Worm (Caenorhabditis elegans) whole organism, L2 larva: ENCODE results near the gene B0563.7.
A peak's percentile ranks its signal among the peaks of the same experiment; 100 is the strongest.

Experiments
- fos-1 ChIP-seq: fragments of 150-350 bp; optimal IDR thresholded peaks from 2 replicates; lab custom pipeline; 2014; ENCODE audit warnings: missing biosample characterization, missing genetic modification characterization
- lin-11 ChIP-seq: fragments of 150-350 bp; sonication (generic microtip); optimal IDR thresholded peaks from 2 replicates; lab custom pipeline; 2014; ENCODE audit warnings: missing biosample characterization, missing genetic modification characterization, inconsistent platforms, mixed read lengths
- lsy-2 ChIP-seq, 2 experiments: fragments of 150-350 bp in 1 of 2; sonication (generic microtip) in 1 of 2; optimal IDR thresholded peaks; 2 replicates each; lab custom pipeline; 2014 to 2017; ENCODE audit warnings: missing biosample characterization in 2 of 2, missing genetic modification characterization in 2 of 2
- mdl-1 ChIP-seq, 2 experiments: fragments of 150-350 bp in 1 of 2; sonication (generic microtip) in 1 of 2; optimal IDR thresholded peaks; 2 replicates each; lab custom pipeline; 2017; ENCODE audit warnings: missing biosample characterization in 2 of 2, missing genetic modification characterization in 2 of 2
- nhr-10 ChIP-seq: sonication (generic microtip); optimal IDR thresholded peaks from 2 replicates; lab custom pipeline; 2017; ENCODE audit warnings: missing biosample characterization, missing genetic modification characterization
- nhr-129 ChIP-seq: fragments of 150-350 bp; optimal IDR thresholded peaks from 2 replicates; lab custom pipeline; 2014; ENCODE audit warnings: missing biosample characterization, missing genetic modification characterization
- nhr-23 ChIP-seq: fragments of 150-350 bp; optimal IDR thresholded peaks from 2 replicates; lab custom pipeline; 2014; ENCODE audit warnings: missing biosample characterization, missing genetic modification reagents, missing genetic modification characterization
- sem-4 ChIP-seq: fragments of 150-350 bp; optimal IDR thresholded peaks from 2 replicates; lab custom pipeline; 2014; ENCODE audit warnings: missing biosample characterization, missing genetic modification reagents, missing genetic modification characterization
- ztf-4 ChIP-seq: fragments of 150-350 bp; optimal IDR thresholded peaks from 2 replicates; lab custom pipeline; 2014; ENCODE audit warnings: missing biosample characterization, missing genetic modification characterization

The B0563.7 gene

ce11 chrX:9105075-9105474 lies 49.0 kb downstream of the B0563.7 start:
- peak; percentile 7 for TF ChIP-seq fos-1 (tag; lab: Kevin White, UChicago)
- TF ChIP-seq ztf-4 (tag; lab: Kevin White, UChicago) = no peak
- TF ChIP-seq, all 48 proteins: peak for 1

ce11 chrX:9104399-9104798 lies 49.7 kb downstream of the B0563.7 start:
- TF ChIP-seq nhr-23 (tag; lab: Kevin White, UChicago) = no peak
- peak; percentile 17 for TF ChIP-seq nhr-129 (tag; lab: Kevin White, UChicago)
- TF ChIP-seq lsy-2 (tag; optimal IDR thresholded peaks at IDR 0.05; lab: Kevin White, UChicago) = no peak

- TF ChIP-seq nhr-129 (tag; lab: Kevin White, UChicago) (peak; percentile 60), lsy-2 (tag; optimal IDR thresholded peaks at IDR 0.05; lab: Kevin White, UChicago) (no peak)
- TF ChIP-seq, all 48 proteins: peak for 1
Measured at ce11 chrX:9103584-9103983, 50.5 kb downstream of the B0563.7 start.

ce11 chrX:9103048-9103447 lies 51.1 kb downstream of the B0563.7 start:
- TF ChIP-seq sem-4 (tag; lab: Kevin White, UChicago) (no peak), lin-11 (tag; lab: Kevin White, UChicago) (no peak), nhr-23 (tag; lab: Kevin White, UChicago) (no peak), nhr-10 (tag; lab: Kevin White, UChicago) (no peak), mdl-1 (tag; optimal IDR thresholded peaks at IDR 0.05; lab: Kevin White, UChicago) (no peak)
